Worm (Caenorhabditis elegans): ENCODE measurements around the gene F07G11.4.

DNA sequence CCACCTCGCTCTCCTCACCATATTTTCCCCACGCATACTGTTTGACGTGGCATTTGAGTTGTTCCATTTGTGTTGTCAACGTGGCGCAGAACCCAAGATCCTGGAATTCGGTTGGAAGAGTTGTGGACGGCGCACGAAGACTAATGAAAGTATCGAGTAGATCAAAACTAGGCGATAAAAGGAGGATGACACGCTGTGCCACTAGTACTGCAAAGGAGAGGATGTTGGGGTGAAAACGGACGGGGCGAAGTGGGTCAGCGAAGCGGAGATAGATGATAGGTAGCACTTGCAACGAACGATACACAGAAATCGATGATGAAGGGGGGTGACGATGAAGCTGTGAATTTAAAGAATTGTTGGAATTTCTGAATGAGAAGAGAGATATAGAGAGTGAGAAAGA, 48.2 kb downstream of the F07G11.4 start, which contains the start of gene C05C8.7:
- TF ChIP-seq ceh-58 (GFP tag; IDR thresholded peaks at IDR 0.05) (no peak), ztf-3 (GFP tag; optimal IDR thresholded peaks at IDR 0.05) (no peak), ama-1 (optimal IDR thresholded peaks at IDR 0.05) (no peak), ama-1 (GFP tag; optimal IDR thresholded peaks at IDR 0.05) (no peak), F49E8.2 (tag; optimal IDR thresholded peaks at IDR 0.05; ENCODE audit: insufficient read depth) (no peak), B0035.1 (tag; optimal IDR thresholded peaks at IDR 0.05) (no peak), ccch-3 (GFP tag; optimal IDR thresholded peaks at IDR 0.05) (no peak), fkh-3 (tag; optimal IDR thresholded peaks at IDR 0.05) (no peak), tbp1 (GFP tag; optimal IDR thresholded peaks at IDR 0.05) (no peak), ztf-26 (tag; optimal IDR thresholded peaks at IDR 0.05) (no peak)
